Worm (Caenorhabditis elegans) whole organism, mixed stage, embryonic: ENCODE results near the gene lec-11.
"Not testable (repeated sequence)": the region's sequence is repeated elsewhere in the genome, so short reads cannot be mapped to it uniquely, and the experiment has no call there.

Source experiments
- ceh-43 ChIP-seq: fragments of 200-800 bp; sonication (Bioruptor generic); optimal IDR thresholded peaks from 2 replicates; lab custom pipeline; 2018; ENCODE audit warnings: mild to moderate bottlenecking, missing genetic modification characterization, moderate library complexity, missing compliant biosample characterization
- ces-1 ChIP-seq: fragments of 150-350 bp; optimal IDR thresholded peaks from 2 replicates; lab custom pipeline; 2014; ENCODE audit warnings: missing biosample characterization, missing genetic modification reagents, missing genetic modification characterization
- cnd-1 ChIP-seq: fragments of 200-800 bp; sonication (Bioruptor generic); optimal IDR thresholded peaks from 2 replicates; lab custom pipeline; 2018; ENCODE audit warnings: mild to moderate bottlenecking, missing genetic modification characterization, missing compliant biosample characterization
- drap-1 ChIP-seq: fragments of 200-800 bp; sonication (Bioruptor generic); optimal IDR thresholded peaks from 3 replicates; lab custom pipeline; 2018; ENCODE audit warnings: mild to moderate bottlenecking, missing genetic modification characterization, missing compliant biosample characterization
- elt-1 ChIP-seq: sonication (generic microtip); optimal IDR thresholded peaks from 2 replicates; lab custom pipeline; 2017; ENCODE audit warnings: missing genetic modification characterization, mild to moderate bottlenecking, missing compliant biosample characterization, antibody characterized with exemption, moderate library complexity, borderline replicate concordance; ENCODE audit not compliant: insufficient read depth
- flh-1 ChIP-seq: fragments of 200-800 bp; sonication (Bioruptor generic); optimal IDR thresholded peaks from 2 replicates; lab custom pipeline; 2018; ENCODE audit warnings: mild to moderate bottlenecking, missing genetic modification characterization, moderate library complexity, missing compliant biosample characterization
- ham-2 ChIP-seq: fragments of 200-800 bp; sonication (Bioruptor generic); optimal IDR thresholded peaks from 2 replicates; lab custom pipeline; 2018; ENCODE audit warnings: mild to moderate bottlenecking, missing genetic modification characterization, missing compliant biosample characterization
- lin-13 ChIP-seq: fragments of 150-350 bp; optimal IDR thresholded peaks from 2 replicates; lab custom pipeline; 2014; ENCODE audit warnings: missing biosample characterization, missing genetic modification characterization
- lin-32 ChIP-seq: fragments of 200-800 bp; sonication (Bioruptor generic); optimal IDR thresholded peaks from 2 replicates; lab custom pipeline; 2018; ENCODE audit warnings: mild to moderate bottlenecking, missing genetic modification characterization, missing compliant biosample characterization
- lsy-2 ChIP-seq: fragments of 150-350 bp; optimal IDR thresholded peaks from 2 replicates; lab custom pipeline; 2014; ENCODE audit warnings: missing biosample characterization, missing genetic modification characterization
- mab-5 ChIP-seq: fragments of 150-350 bp; optimal IDR thresholded peaks from 2 replicates; lab custom pipeline; 2014; ENCODE audit warnings: missing biosample characterization, missing genetic modification characterization
- mep-1 ChIP-seq: fragments of 150-350 bp; optimal IDR thresholded peaks from 2 replicates; lab custom pipeline; 2017; ENCODE audit warnings: missing biosample characterization, missing genetic modification reagents, missing genetic modification characterization, inconsistent platforms
- nhr-12 ChIP-seq: fragments of 150-350 bp; optimal IDR thresholded peaks from 2 replicates; lab custom pipeline; 2014; ENCODE audit warnings: missing biosample characterization, missing genetic modification characterization
- nhr-2 ChIP-seq: fragments of 150-350 bp; optimal IDR thresholded peaks from 2 replicates; lab custom pipeline; 2014; ENCODE audit warnings: missing biosample characterization, missing genetic modification characterization
- nhr-237 ChIP-seq: fragments of 150-350 bp; optimal IDR thresholded peaks from 2 replicates; lab custom pipeline; 2014; ENCODE audit warnings: missing biosample characterization, missing genetic modification characterization
- nhr-28 ChIP-seq: fragments of 150-350 bp; optimal IDR thresholded peaks from 2 replicates; lab custom pipeline; 2014; ENCODE audit warnings: missing biosample characterization, missing genetic modification characterization
- nhr-76 ChIP-seq: sonication (generic microtip); optimal IDR thresholded peaks from 2 replicates; lab custom pipeline; 2017; ENCODE audit warnings: missing biosample characterization, missing genetic modification characterization
- pha-4 ChIP-seq: fragments of 150-350 bp; optimal IDR thresholded peaks from 2 replicates; lab custom pipeline; 2018; ENCODE audit warnings: missing biosample characterization, missing genetic modification reagents, missing genetic modification characterization
- sem-2 ChIP-seq: fragments of 200-800 bp; sonication (Bioruptor generic); optimal IDR thresholded peaks from 2 replicates; lab custom pipeline; 2018; ENCODE audit warnings: mild to moderate bottlenecking, missing genetic modification characterization, missing compliant biosample characterization
- snpc-4 ChIP-seq: fragments of 150-350 bp; optimal IDR thresholded peaks from 2 replicates; lab custom pipeline; 2014; ENCODE audit warnings: missing biosample characterization, missing genetic modification characterization
- sptf-1 ChIP-seq: sonication (generic microtip); optimal IDR thresholded peaks from 2 replicates; lab custom pipeline; 2017; ENCODE audit warnings: mild to moderate bottlenecking, missing genetic modification characterization, moderate library complexity, missing compliant biosample characterization
- unc-120 ChIP-seq: sonication (generic microtip); optimal IDR thresholded peaks from 2 replicates; lab custom pipeline; 2017; ENCODE audit warnings: missing genetic modification characterization, missing compliant biosample characterization; ENCODE audit not compliant: poor library complexity, severe bottlenecking
- unc-39 ChIP-seq: fragments of 150-350 bp; optimal IDR thresholded peaks from 2 replicates; lab custom pipeline; 2014; ENCODE audit warnings: missing biosample characterization, missing genetic modification characterization
- unc-62 ChIP-seq: fragments of 150-350 bp; optimal IDR thresholded peaks from 2 replicates; lab custom pipeline; 2014; ENCODE audit warnings: missing biosample characterization, missing genetic modification reagents, missing genetic modification characterization
- zip-8 ChIP-seq: fragments of 150-350 bp; optimal IDR thresholded peaks from 2 replicates; lab custom pipeline; 2014; ENCODE audit warnings: missing biosample characterization, missing genetic modification characterization
- ztf-11 ChIP-seq: fragments of 150-350 bp; optimal IDR thresholded peaks from 2 replicates; lab custom pipeline; 2014; ENCODE audit warnings: missing biosample characterization, missing genetic modification characterization

The lec-11 gene

ce11 chrIV:6598740-6599139 is 8.8 kb upstream of the lec-11 start, which contains the start of gene nspb-5:
TSS of gene nspb-5 (plus strand) at chrIV:6599040.
- TF ChIP-seq unc-62; lin-32; cnd-1 (tag; lab: Kevin White, UChicago): not testable (repeated sequence)
- TF ChIP-seq, all 35 proteins: peak for 0; not testable (repeated sequence) for 35

- TF ChIP-seq elt-1 (tag; lab: Kevin White, UChicago); mep-1; nhr-2 (tag; lab: Kevin White, UChicago): not testable (repeated sequence)
Measured at ce11 chrIV:6597918-6598317, 8.0 kb upstream of the lec-11 start, which contains the start of gene nspb-4. TSS of gene nspb-4 (plus strand) at chrIV:6598218.

- no peak for TF ChIP-seq elt-1 (tag; lab: Kevin White, UChicago)
- no peak for TF ChIP-seq nhr-237 (tag; lab: Kevin White, UChicago)
Measured at ce11 chrIV:6597298-6597697, 7.3 kb upstream of the lec-11 start, which contains the start of gene F38A5.6. TSS of gene F38A5.6 (minus strand) at chrIV:6597398.

ce11 chrIV:6595912-6596311 is 6.0 kb upstream of the lec-11 start, which contains the start of gene F38A5.22:
TSS of gene F38A5.22 (minus strand) at chrIV:6595940.
- TF ChIP-seq sptf-1 (tag; lab: Kevin White, UChicago), result no peak
- TF ChIP-seq ham-2 (GFP tag; lab: Kevin White, UChicago), result no peak

- TF ChIP-seq flh-1 (GFP tag; lab: Kevin White, UChicago); nhr-28 (tag; lab: Kevin White, UChicago); pha-4 (tag; lab: Kevin White, UChicago): not testable (repeated sequence)
Measured at ce11 chrIV:6594871-6595270, 4.9 kb upstream of the lec-11 start, which contains the start of gene nspb-3. TSS of gene nspb-3 (minus strand) at chrIV:6594971.

- not testable (repeated sequence) for TF ChIP-seq nhr-237 (tag; lab: Kevin White, UChicago); unc-39 (tag; lab: Kevin White, UChicago); drap-1 (GFP tag; lab: Kevin White, UChicago)
Measured at ce11 chrIV:6591010-6591746, 1.2 kb upstream of the lec-11 start, which contains the start of the genes nspb-1 and nspb-2. TSS of gene nspb-1 (minus strand) at chrIV:6591110. TSS of gene nspb-2 (plus strand) at chrIV:6591696.

- TF ChIP-seq pha-4 (tag; lab: Kevin White, UChicago) (no peak), nhr-76 (tag; lab: Kevin White, UChicago) (no peak), ham-2 (GFP tag; lab: Kevin White, UChicago) (no peak), mab-5 (tag; lab: Kevin White, UChicago) (no peak), unc-120 (tag; lab: Kevin White, UChicago) (no peak), ces-1 (GFP tag; lab: Kevin White, UChicago) (no peak), snpc-4 (tag; lab: Kevin White, UChicago) (no peak), unc-62 (no peak), nhr-12 (tag; lab: Kevin White, UChicago) (no peak), lin-13 (tag; lab: Kevin White, UChicago) (no peak), sem-2 (GFP tag; lab: Kevin White, UChicago) (no peak), sptf-1 (tag; lab: Kevin White, UChicago) (no peak), zip-8 (no peak), ztf-11 (tag; lab: Kevin White, UChicago) (no peak), ceh-43 (GFP tag; lab: Kevin White, UChicago) (no peak), lsy-2 (tag; lab: Kevin White, UChicago) (no peak)
Measured at ce11 chrIV:6588080-6588613, 1.8 kb downstream of the lec-11 start.
